Worm (Caenorhabditis elegans): ENCODE results near the gene Y38E10A.24.

DNA sequence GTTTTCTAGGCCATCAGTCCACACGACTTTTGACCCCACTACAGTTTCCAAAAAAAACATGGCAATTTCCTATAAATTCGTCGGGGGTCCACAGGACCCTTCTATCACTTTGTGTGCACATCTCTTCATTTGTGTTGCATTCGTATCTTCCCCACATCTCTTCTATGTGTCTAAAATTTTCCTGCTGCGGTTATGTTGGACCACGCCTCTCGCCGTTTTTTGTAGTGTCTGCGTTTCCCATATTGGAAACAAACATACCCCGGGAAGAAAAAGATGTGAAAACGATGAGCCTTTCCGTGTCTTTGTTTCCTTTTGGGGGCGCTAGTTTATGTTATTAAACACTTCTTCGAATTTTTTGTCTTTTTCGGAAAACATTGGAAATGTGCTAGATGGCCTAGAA lies 16.9 kb upstream of the Y38E10A.24 start:
- TF ChIP-seq ztf-11 (tag; optimal IDR thresholded peaks at IDR 0.05) (no peak), snpc-4 (tag; optimal IDR thresholded peaks at IDR 0.05) (no peak), mdl-1 (tag; optimal IDR thresholded peaks at IDR 0.05) (no peak), zag-1 (tag; optimal IDR thresholded peaks at IDR 0.05) (no peak), ztf-4 (tag; optimal IDR thresholded peaks at IDR 0.05) (no peak), ceh-28 (tag; optimal IDR thresholded peaks at IDR 0.05) (no peak), pha-4 (tag; optimal IDR thresholded peaks at IDR 0.05) (no peak), sea-2 (GFP tag; optimal IDR thresholded peaks at IDR 0.05) (no peak), tbx-2 (tag; optimal IDR thresholded peaks at IDR 0.05) (no peak), ama-1 (optimal IDR thresholded peaks at IDR 0.05) (no peak)

Measured in whole organism, L3 larva.